Fruit fly (Drosophila melanogaster) whole organism, embryonic: ENCODE data around the gene KP78b.

Experiments used
- Atf6 ChIP-seq: fragments of 200-800 bp; sonication (Bioruptor generic); IDR thresholded peaks from 2 replicates; pipeline ENCODE4 v1.3.6; 2022; ENCODE audit warnings: missing biosample characterization, missing genetic modification characterization
- Bgb ChIP-seq: fragments of 200-800 bp; sonication (Bioruptor generic); IDR thresholded peaks from 2 replicates; pipeline ENCODE4 v1.3.6; 2022; ENCODE audit warnings: missing biosample characterization, missing genetic modification characterization; ENCODE audit not compliant: partially characterized antibody
- Blimp-1 ChIP-seq: fragments of 200-800 bp; sonication (Bioruptor generic); optimal IDR thresholded peaks from 3 replicates; lab custom pipeline; 2018; ENCODE audit warnings: missing biosample characterization, missing genetic modification characterization, mild to moderate bottlenecking, moderate library complexity, missing genetic modification reagents
- CG10543 ChIP-seq: fragments of 200-800 bp; sonication (Bioruptor generic); optimal IDR thresholded peaks from 3 replicates; lab custom pipeline; 2017; ENCODE audit warnings: missing biosample characterization, mild to moderate bottlenecking, missing genetic modification characterization, moderate library complexity
- CG11398 ChIP-seq: fragments of 200-800 bp; sonication (Bioruptor generic); optimal IDR thresholded peaks from 2 replicates; lab custom pipeline; 2016; ENCODE audit warnings: missing biosample characterization, missing genetic modification characterization
- CG11560 ChIP-seq: fragments of 200-800 bp; sonication (Bioruptor generic); IDR thresholded peaks from 3 replicates; pipeline ENCODE4 v1.3.6; 2022; ENCODE audit warnings: missing biosample characterization, missing genetic modification characterization
- CG12104 ChIP-seq: fragments of 200-800 bp; sonication (Bioruptor generic); optimal IDR thresholded peaks from 3 replicates; lab custom pipeline; 2016; ENCODE audit warnings: missing biosample characterization, missing genetic modification characterization
- CG12219 ChIP-seq: fragments of 200-800 bp; sonication (Bioruptor generic); optimal IDR thresholded peaks from 3 replicates; lab custom pipeline; 2018; ENCODE audit warnings: missing biosample characterization, mild to moderate bottlenecking, missing genetic modification characterization
- CG18764 ChIP-seq: fragments of 200-800 bp; sonication (Bioruptor generic); optimal IDR thresholded peaks from 3 replicates; lab custom pipeline; 2016; ENCODE audit warnings: missing biosample characterization, missing genetic modification characterization
- CG34422 ChIP-seq: fragments of 200-800 bp; sonication (Bioruptor generic); IDR thresholded peaks from 3 replicates; pipeline ENCODE4 v1.3.6; 2022; ENCODE audit warnings: missing biosample characterization, missing genetic modification characterization
- CG7271 ChIP-seq: fragments of 200-800 bp; sonication (Bioruptor generic); optimal IDR thresholded peaks from 2 replicates; lab custom pipeline; 2018; ENCODE audit warnings: missing biosample characterization, mild to moderate bottlenecking, missing genetic modification characterization, moderate library complexity
- CG8944 ChIP-seq: fragments of 200-800 bp; sonication (Bioruptor generic); optimal IDR thresholded peaks from 3 replicates; lab custom pipeline; 2016; ENCODE audit warnings: missing biosample characterization, missing genetic modification characterization
- CG9817 ChIP-seq: fragments of 200-800 bp; sonication (Bioruptor generic); optimal IDR thresholded peaks from 2 replicates; lab custom pipeline; 2018; ENCODE audit warnings: missing biosample characterization, mild to moderate bottlenecking, missing genetic modification characterization, moderate library complexity
- CG9932 ChIP-seq: fragments of 200-800 bp; sonication (Bioruptor generic); IDR thresholded peaks from 2 replicates; pipeline ENCODE4 v1.3.6; 2022; ENCODE audit warnings: missing biosample characterization, missing genetic modification characterization
- Dek ChIP-seq: fragments of 200-800 bp; sonication (Bioruptor generic); optimal IDR thresholded peaks from 3 replicates; lab custom pipeline; 2019; ENCODE audit warnings: missing biosample characterization, mild to moderate bottlenecking, missing genetic modification characterization, moderate library complexity
- E2f2 ChIP-seq: fragments of 200-800 bp; sonication (Bioruptor generic); IDR thresholded peaks from 2 replicates; pipeline ENCODE4 v1.3.6; 2022; ENCODE audit warnings: missing biosample characterization, missing genetic modification characterization
- Elba2 ChIP-seq: fragments of 200-800 bp; sonication (Bioruptor generic); optimal IDR thresholded peaks from 3 replicates; lab custom pipeline; 2016; ENCODE audit warnings: missing biosample characterization, missing genetic modification characterization
- Hr78 ChIP-seq, 2 experiments: fragments of 200-800 bp in 1 of 2; fragments of >200 bp in 1 of 2; sonication (Bioruptor generic) in 1 of 2; optimal IDR thresholded peaks; 2 replicates each; lab custom pipeline; 2017 to 2019; ENCODE audit warnings: missing biosample characterization in 2 of 2, missing genetic modification characterization in 2 of 2, mild to moderate bottlenecking in 1 of 2, moderate library complexity in 1 of 2
- Neu2 ChIP-seq: fragments of 200-800 bp; sonication (Bioruptor generic); optimal IDR thresholded peaks from 3 replicates; lab custom pipeline; 2016; ENCODE audit warnings: missing biosample characterization, missing genetic modification characterization, borderline replicate concordance
- Nf-YB ChIP-seq: fragments of 200-800 bp; sonication (Bioruptor generic); optimal IDR thresholded peaks from 3 replicates; lab custom pipeline; 2019; ENCODE audit warnings: missing biosample characterization, mild to moderate bottlenecking, missing genetic modification characterization, moderate library complexity
- Nf-YC ChIP-seq: fragments of 200-800 bp; optimal IDR thresholded peaks from 3 replicates; lab custom pipeline; 2019; ENCODE audit warnings: missing biosample characterization, mild to moderate bottlenecking, missing genetic modification characterization, moderate library complexity
- Oli ChIP-seq: fragments of 200-800 bp; sonication (Bioruptor generic); optimal IDR thresholded peaks from 2 replicates; lab custom pipeline; 2018; ENCODE audit warnings: missing biosample characterization, mild to moderate bottlenecking, missing genetic modification characterization, moderate library complexity
- Ssrp ChIP-seq: fragments of 200-800 bp; sonication (Bioruptor generic); optimal IDR thresholded peaks from 2 replicates; lab custom pipeline; 2018; ENCODE audit warnings: missing biosample characterization, mild to moderate bottlenecking, missing genetic modification characterization, moderate library complexity
- abd-A ChIP-seq: fragments of 200-800 bp; sonication (Bioruptor generic); optimal IDR thresholded peaks from 3 replicates; lab custom pipeline; 2019; ENCODE audit warnings: missing biosample characterization, mild to moderate bottlenecking, missing genetic modification characterization, moderate library complexity
- ara ChIP-seq: fragments of 200-800 bp; sonication (Bioruptor generic); IDR thresholded peaks from 2 replicates; pipeline ENCODE4 v1.3.6; 2022; ENCODE audit warnings: missing biosample characterization, missing genetic modification characterization
- caup ChIP-seq: fragments of 200-800 bp; sonication (Bioruptor generic); optimal IDR thresholded peaks from 3 replicates; lab custom pipeline; 2017; ENCODE audit warnings: missing biosample characterization, mild to moderate bottlenecking, missing genetic modification characterization, moderate library complexity; ENCODE audit not compliant: severe bottlenecking
- cg ChIP-seq: fragments of 200-800 bp; sonication (Bioruptor generic); optimal IDR thresholded peaks from 3 replicates; lab custom pipeline; 2019; ENCODE audit warnings: missing biosample characterization, mild to moderate bottlenecking, missing genetic modification characterization, moderate library complexity
- ci ChIP-seq: fragments of 200-800 bp; sonication (Bioruptor generic); IDR thresholded peaks from 3 replicates; pipeline ENCODE4 v1.3.6; 2022; ENCODE audit warnings: missing biosample characterization, missing genetic modification characterization
- crol ChIP-seq: fragments of 200-800 bp; sonication (Bioruptor generic); IDR thresholded peaks from 2 replicates; pipeline ENCODE4 v1.3.6; 2022; ENCODE audit warnings: missing biosample characterization, missing genetic modification characterization
- danr ChIP-seq: fragments of 200-800 bp; sonication (Bioruptor generic); IDR thresholded peaks from 2 replicates; pipeline ENCODE4 v1.3.6; 2022; ENCODE audit warnings: missing biosample characterization, missing genetic modification characterization
- disco-r ChIP-seq: fragments of 200-800 bp; sonication (Bioruptor generic); optimal IDR thresholded peaks from 2 replicates; lab custom pipeline; 2016; ENCODE audit warnings: missing biosample characterization, missing genetic modification characterization
- dm ChIP-seq: fragments of 200-800 bp; sonication (Bioruptor generic); optimal IDR thresholded peaks from 3 replicates; lab custom pipeline; 2016; ENCODE audit warnings: missing biosample characterization, missing genetic modification characterization
- gem ChIP-seq: fragments of 200-800 bp; sonication (Bioruptor generic); optimal IDR thresholded peaks from 2 replicates; lab custom pipeline; 2019; ENCODE audit warnings: missing biosample characterization, mild to moderate bottlenecking, missing genetic modification characterization, moderate library complexity
- grn ChIP-seq: fragments of 200-800 bp; sonication (Bioruptor generic); optimal IDR thresholded peaks from 3 replicates; lab custom pipeline; 2017; ENCODE audit warnings: missing biosample characterization, missing genetic modification characterization
- hbn ChIP-seq: fragments of 200-800 bp; sonication (Bioruptor generic); IDR thresholded peaks from 2 replicates; pipeline ENCODE4 v1.3.6; 2022; ENCODE audit warnings: missing biosample characterization, missing genetic modification characterization; ENCODE audit not compliant: partially characterized antibody
- insv ChIP-seq, 2 experiments: fragments of 200-800 bp; sonication (Bioruptor generic); optimal IDR thresholded peaks; 3 replicates each; lab custom pipeline; 2016 to 2018; ENCODE audit warnings: missing biosample characterization in 2 of 2, missing genetic modification characterization in 2 of 2
- pb ChIP-seq: fragments of 200-800 bp; sonication (Bioruptor generic); optimal IDR thresholded peaks from 3 replicates; lab custom pipeline; 2016; ENCODE audit warnings: missing biosample characterization, missing genetic modification characterization
- pfk ChIP-seq: fragments of 200-800 bp; sonication (Bioruptor generic); optimal IDR thresholded peaks from 2 replicates; lab custom pipeline; 2018; ENCODE audit warnings: missing biosample characterization, mild to moderate bottlenecking, missing genetic modification characterization, moderate library complexity
- pita ChIP-seq: fragments of 200-800 bp; sonication (Bioruptor generic); optimal IDR thresholded peaks from 2 replicates; lab custom pipeline; 2017; ENCODE audit warnings: missing biosample characterization, mild to moderate bottlenecking, missing genetic modification characterization
- pros ChIP-seq: fragments of 200-800 bp; sonication (Bioruptor generic); optimal IDR thresholded peaks from 3 replicates; lab custom pipeline; 2019; ENCODE audit warnings: missing biosample characterization, mild to moderate bottlenecking, missing genetic modification characterization, moderate library complexity
- sens ChIP-seq: fragments of 200-800 bp; sonication (Bioruptor generic); peaks from one replicate; lab custom pipeline; 2016; ENCODE audit warnings: missing biosample characterization, missing genetic modification characterization
- sisA ChIP-seq: fragments of 200-800 bp; sonication (Bioruptor generic); IDR thresholded peaks from 2 replicates; pipeline ENCODE4 v1.3.6; 2022; ENCODE audit warnings: missing biosample characterization, missing genetic modification characterization
- tx ChIP-seq: fragments of 200-800 bp; sonication (Bioruptor generic); optimal IDR thresholded peaks from 2 replicates; lab custom pipeline; 2016; ENCODE audit warnings: missing biosample characterization, missing genetic modification characterization

KP78b gene

DNA sequence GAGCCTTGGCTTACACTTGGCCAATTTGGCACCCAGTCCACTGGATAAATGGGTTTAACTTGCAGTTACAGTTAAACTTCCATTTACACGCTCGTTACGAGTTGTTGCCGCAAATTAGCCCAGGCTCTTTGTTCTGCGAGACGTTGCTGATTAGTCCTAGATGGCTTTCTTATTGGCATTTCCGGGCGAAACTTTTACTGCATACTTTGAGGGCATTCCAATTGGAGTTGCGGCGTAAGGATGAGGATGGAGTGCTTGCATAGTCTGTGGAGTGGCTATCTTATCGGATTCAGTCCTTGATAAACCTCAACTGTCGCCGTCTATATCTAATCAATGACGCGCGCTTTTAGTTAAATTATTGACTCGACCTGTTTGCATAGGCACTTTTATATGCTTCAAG is 8.0 kb downstream of the KP78b start (continued):
- TF ChIP-seq abd-A (tag; lab: Kevin White, UChicago): peak; percentile 20
- no peak for TF ChIP-seq ci (GFP tag; lab: Robert Waterston, UW)
- TF ChIP-seq CG8944 (GFP tag; lab: Kevin White, UChicago): no peak
- no peak for TF ChIP-seq CG9932 (GFP tag; lab: Robert Waterston, UW)
- TF ChIP-seq pita: peak; percentile 1
- no peak for TF ChIP-seq ara (GFP tag; lab: Robert Waterston, UW)
- 0 out of 3 replicates have a peak, but pooled peaks have one; percentile 33 for TF ChIP-seq CG11560
- no peak for TF ChIP-seq CG7271 (tag; lab: Kevin White, UChicago)
- TF ChIP-seq grn (GFP tag; lab: Kevin White, UChicago): peak; percentile 30
- TF ChIP-seq, all 482 proteins: peak for 9

DNA sequence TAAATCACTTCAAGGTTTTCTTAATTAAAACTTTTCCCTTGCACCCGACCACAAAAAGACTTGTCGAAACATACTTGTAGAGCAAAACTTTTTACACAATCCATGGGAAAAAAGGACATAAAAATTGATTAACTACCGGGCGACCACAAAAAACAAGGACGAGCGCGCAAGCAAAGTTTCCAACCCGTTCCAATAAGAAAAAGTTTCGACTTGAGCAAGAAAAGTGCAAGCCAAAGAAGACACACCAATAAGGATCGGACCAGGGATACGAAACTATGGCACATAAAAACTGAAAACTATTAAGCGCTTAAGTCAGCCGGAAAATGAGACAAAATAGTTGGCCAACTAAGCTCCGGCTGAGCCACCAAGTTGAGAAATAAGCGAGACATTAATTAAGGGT is 9.0 kb downstream of the KP78b start:
- TF ChIP-seq pita: peak; percentile 6
- TF ChIP-seq CG11398 (GFP tag; lab: Kevin White, UChicago): no peak
- no peak for TF ChIP-seq CG34422
- TF ChIP-seq Blimp-1: no peak
- no peak for TF ChIP-seq CG10543 (GFP tag; lab: Kevin White, UChicago)
- no peak for TF ChIP-seq dm (GFP tag; lab: Kevin White, UChicago)
- no peak for TF ChIP-seq Ssrp (tag; lab: Kevin White, UChicago)
- no peak for TF ChIP-seq CG12104 (GFP tag; lab: Kevin White, UChicago)
- peak; percentile 83 to 94 for TF ChIP-seq insv (GFP tag; optimal IDR thresholded peaks at IDR 0.05; lab: Kevin White, UChicago)
- peak; percentile 46 for TF ChIP-seq sens (GFP tag; lab: Kevin White, UChicago)
- no peak for TF ChIP-seq CG9817
- no peak for TF ChIP-seq caup (GFP tag; lab: Kevin White, UChicago)
- no peak for TF ChIP-seq CG12219 (GFP tag; lab: Kevin White, UChicago)
- no peak for TF ChIP-seq Hr78 (GFP tag; optimal IDR thresholded peaks at IDR 0.05; lab: Kevin White, UChicago)
- no peak for TF ChIP-seq Nf-YB
- TF ChIP-seq tx (GFP tag; lab: Kevin White, UChicago): no peak
- TF ChIP-seq Neu2: no peak
- no peak for TF ChIP-seq CG18764 (GFP tag; lab: Kevin White, UChicago)
- no peak for TF ChIP-seq gem
- no peak for TF ChIP-seq danr (GFP tag; lab: Robert Waterston, UW)
- TF ChIP-seq Elba2 (GFP tag; lab: Kevin White, UChicago): peak; percentile 63

DNA sequence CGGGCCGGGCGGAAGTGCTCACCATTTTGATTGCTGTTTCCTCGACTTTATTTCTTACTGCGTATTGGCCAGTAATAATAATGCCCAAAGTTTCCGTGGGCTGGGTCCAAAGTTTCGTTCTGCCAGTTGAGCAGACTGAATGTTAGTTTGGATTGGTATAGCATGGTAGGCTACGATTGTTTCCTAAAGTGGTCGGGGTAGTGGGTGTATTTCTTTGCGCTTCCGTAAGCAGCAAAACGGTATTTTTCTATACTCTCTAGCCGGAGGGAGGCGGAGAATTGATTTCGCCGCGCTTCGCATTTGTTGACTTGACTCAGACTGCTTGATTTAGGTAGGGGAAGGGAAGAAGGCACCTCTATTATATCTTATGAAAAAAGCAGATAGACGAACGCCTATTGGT is 9.5 kb downstream of the KP78b start:
- TF ChIP-seq pros (peak; percentile 18), pfk (GFP tag; lab: Kevin White, UChicago) (no peak), Nf-YB (peak; percentile 73), Nf-YC (tag; lab: Kevin White, UChicago) (peak; percentile 76), disco-r (GFP tag; lab: Kevin White, UChicago) (no peak), pb (no peak), crol (GFP tag; lab: Robert Waterston, UW) (no peak), E2f2 (GFP tag; lab: Robert Waterston, UW) (no peak), hbn (GFP tag; lab: Robert Waterston, UW) (no peak), Dek (tag; lab: Kevin White, UChicago) (no peak), sisA (GFP tag; lab: Robert Waterston, UW) (no peak), Oli (tag; lab: Kevin White, UChicago) (no peak), Bgb (GFP tag; lab: Robert Waterston, UW) (no peak), Atf6 (GFP tag; lab: Robert Waterston, UW) (no peak), cg (GFP tag; lab: Kevin White, UChicago) (no peak)
- TF ChIP-seq, all 482 proteins: peak for 3
